Worm (Caenorhabditis elegans) whole organism, L1 larva: ENCODE data around the gene K12B6.4.

Experiments
- C04F5.9 ChIP-seq: sonication (generic microtip); optimal IDR thresholded peaks from 2 replicates; lab custom pipeline; 2016; ENCODE audit warnings: missing genetic modification characterization, missing compliant biosample characterization
- F16B12.6 ChIP-seq: fragments of 150-350 bp; optimal IDR thresholded peaks from 2 replicates; lab custom pipeline; 2014; ENCODE audit warnings: missing biosample characterization, missing genetic modification characterization
- Y116A8C.19 ChIP-seq: sonication (generic microtip); optimal IDR thresholded peaks from 2 replicates; lab custom pipeline; 2016; ENCODE audit warnings: missing compliant biosample characterization, missing genetic modification characterization, borderline replicate concordance
- aly-2 ChIP-seq: fragments of 150-350 bp; optimal IDR thresholded peaks from 2 replicates; lab custom pipeline; 2014; ENCODE audit warnings: missing biosample characterization, missing genetic modification characterization
- blmp-1 ChIP-seq: fragments of 150-350 bp; optimal IDR thresholded peaks from 2 replicates; lab custom pipeline; 2014; ENCODE audit warnings: missing biosample characterization, missing genetic modification characterization
- ceh-63 ChIP-seq: fragments of 200-800 bp; sonication (Bioruptor generic); optimal IDR thresholded peaks from 2 replicates; lab custom pipeline; 2018; ENCODE audit warnings: mild to moderate bottlenecking, missing genetic modification characterization, missing compliant biosample characterization
- ceh-88 ChIP-seq: fragments of 200-800 bp; sonication (Bioruptor generic); IDR thresholded peaks from 2 replicates; pipeline ENCODE4 v1.3.6; 2022; ENCODE audit warnings: missing genetic modification characterization, missing compliant biosample characterization
- ceh-90 ChIP-seq: sonication (generic microtip); optimal IDR thresholded peaks from 2 replicates; lab custom pipeline; 2016; ENCODE audit warnings: missing genetic modification characterization, missing compliant biosample characterization
- dpl-1 ChIP-seq, 3 experiments: fragments of 150-350 bp in 2 of 3; sonication (generic microtip) in 1 of 3; optimal IDR thresholded peaks; 2 replicates each; lab custom pipeline; 2014 to 2017; ENCODE audit warnings: missing biosample characterization in 3 of 3, missing genetic modification characterization in 3 of 3, missing genetic modification reagents in 3 of 3
- dsc-1 ChIP-seq: sonication (generic microtip); optimal IDR thresholded peaks from 2 replicates; lab custom pipeline; 2016; ENCODE audit warnings: mild to moderate bottlenecking, missing genetic modification characterization, missing compliant biosample characterization
- egl-13 ChIP-seq: sonication (generic microtip); optimal IDR thresholded peaks from 2 replicates; lab custom pipeline; 2016; ENCODE audit warnings: missing genotype, missing genetic modification reagents, missing genetic modification characterization, missing compliant biosample characterization
- egl-27 ChIP-seq, 2 experiments: fragments of 150-350 bp in 1 of 2; sonication (generic microtip); optimal IDR thresholded peaks; 3 replicates each; lab custom pipeline; 2017 to 2018; ENCODE audit warnings: missing biosample characterization in 2 of 2, missing genetic modification characterization in 2 of 2, missing genetic modification reagents in 2 of 2
- elt-2 ChIP-seq: sonication (generic microtip); optimal IDR thresholded peaks from 2 replicates; lab custom pipeline; 2016; ENCODE audit warnings: missing genetic modification characterization, mild to moderate bottlenecking, inconsistent platforms, missing compliant biosample characterization, missing genetic modification reagents
- elt-3 ChIP-seq, 6 experiments: fragments of 150-350 bp in 1 of 6; sonication (generic microtip); optimal IDR thresholded peaks; 2 replicates each; lab custom pipeline; 2017 to 2018; ENCODE audit warnings: missing biosample characterization in 6 of 6, missing genetic modification characterization in 6 of 6, inconsistent platforms in 1 of 6
- ets-5 ChIP-seq: fragments of 200-800 bp; sonication (Bioruptor generic); IDR thresholded peaks from 2 replicates; pipeline ENCODE4 v1.3.6; 2022; ENCODE audit warnings: missing genetic modification characterization, missing compliant biosample characterization
- fkh-10 ChIP-seq: sonication (generic microtip); optimal IDR thresholded peaks from 2 replicates; lab custom pipeline; 2017; ENCODE audit warnings: missing biosample characterization, missing genetic modification reagents, missing genetic modification characterization
- fkh-4 ChIP-seq: sonication (generic microtip); optimal IDR thresholded peaks from 2 replicates; lab custom pipeline; 2016; ENCODE audit warnings: missing compliant biosample characterization, missing genetic modification characterization, borderline replicate concordance
- fkh-8 ChIP-seq: sonication (generic microtip); optimal IDR thresholded peaks from 2 replicates; lab custom pipeline; 2016; ENCODE audit warnings: mild to moderate bottlenecking, missing genetic modification characterization, missing compliant biosample characterization
- grh-1 ChIP-seq: fragments of 200-800 bp; sonication (Bioruptor generic); IDR thresholded peaks from 2 replicates; pipeline ENCODE4 v1.3.6; 2022; ENCODE audit warnings: missing genetic modification reagents, missing genetic modification characterization, missing compliant biosample characterization
- hlh-17 ChIP-seq: fragments of 200-800 bp; sonication (Bioruptor generic); optimal IDR thresholded peaks from 2 replicates; lab custom pipeline; 2018; ENCODE audit warnings: missing genetic modification characterization, mild to moderate bottlenecking, missing compliant biosample characterization, moderate library complexity, borderline replicate concordance
- hpl-2 ChIP-seq: fragments of 150-350 bp; optimal IDR thresholded peaks from 2 replicates; lab custom pipeline; 2014; ENCODE audit warnings: missing biosample characterization, missing genetic modification reagents, missing genetic modification characterization
- irx-1 ChIP-seq: sonication (generic microtip); optimal IDR thresholded peaks from 2 replicates; lab custom pipeline; 2016; ENCODE audit warnings: missing genetic modification characterization, missing compliant biosample characterization
- isw-1 ChIP-seq: fragments of 200-800 bp; sonication (Bioruptor generic); IDR thresholded peaks from 2 replicates; pipeline ENCODE4 v1.3.6; 2022; ENCODE audit warnings: missing genetic modification characterization, missing compliant biosample characterization
- jun-1 ChIP-seq: fragments of 150-350 bp; optimal IDR thresholded peaks from 2 replicates; lab custom pipeline; 2014; ENCODE audit warnings: missing biosample characterization, missing genetic modification reagents, missing genetic modification characterization
- lin-14 ChIP-seq: fragments of 200-800 bp; sonication (Bioruptor generic); optimal IDR thresholded peaks from 2 replicates; lab custom pipeline; 2018; ENCODE audit warnings: mild to moderate bottlenecking, missing genetic modification characterization, moderate library complexity, missing compliant biosample characterization
- lin-35 ChIP-seq, 2 experiments: fragments of 150-350 bp; optimal IDR thresholded peaks; 2 replicates each; lab custom pipeline; 2014; ENCODE audit warnings: missing biosample characterization in 2 of 2, missing genetic modification characterization in 2 of 2, missing genetic modification reagents in 2 of 2
- lir-3 ChIP-seq: sonication (generic microtip); optimal IDR thresholded peaks from 2 replicates; lab custom pipeline; 2016; ENCODE audit warnings: mild to moderate bottlenecking, missing genetic modification characterization, moderate library complexity, missing compliant biosample characterization; ENCODE audit not compliant: poor library complexity
- lsy-2 ChIP-seq, 2 experiments: fragments of 150-350 bp; optimal IDR thresholded peaks; 2 replicates each; lab custom pipeline; 2014; ENCODE audit warnings: missing biosample characterization in 2 of 2, missing genetic modification characterization in 2 of 2
- mab-9 ChIP-seq: fragments of 200-800 bp; sonication (Bioruptor generic); IDR thresholded peaks from 2 replicates; pipeline ENCODE4 v1.3.6; 2022; ENCODE audit warnings: missing genetic modification reagents, missing genetic modification characterization, missing compliant biosample characterization
- mep-1 ChIP-seq: fragments of 150-350 bp; optimal IDR thresholded peaks from 2 replicates; lab custom pipeline; 2014; ENCODE audit warnings: missing biosample characterization, missing genetic modification characterization
- nhr-12 ChIP-seq: sonication (generic microtip); optimal IDR thresholded peaks from 2 replicates; lab custom pipeline; 2017; ENCODE audit warnings: missing biosample characterization, missing genetic modification characterization
- nhr-19 ChIP-seq: fragments of 200-800 bp; sonication (Bioruptor generic); conservative IDR thresholded peaks from 2 replicates; pipeline ENCODE4 v1.3.6; 2022; ENCODE audit warnings: missing genetic modification characterization, missing compliant biosample characterization
- nhr-237 ChIP-seq: fragments of 150-350 bp; optimal IDR thresholded peaks from 2 replicates; lab custom pipeline; 2014; ENCODE audit warnings: missing biosample characterization, missing genetic modification characterization
- nhr-77 ChIP-seq: fragments of 150-350 bp; optimal IDR thresholded peaks from 2 replicates; lab custom pipeline; 2014; ENCODE audit warnings: missing biosample characterization, missing genetic modification characterization
- nhr-85 ChIP-seq: sonication (generic microtip); peaks from one replicate; lab custom pipeline; 2016; ENCODE audit warnings: missing genetic modification characterization, inconsistent platforms, missing compliant biosample characterization
- nhr-90 ChIP-seq: sonication (generic microtip); optimal IDR thresholded peaks from 2 replicates; lab custom pipeline; 2016; ENCODE audit warnings: mild to moderate bottlenecking, missing genetic modification characterization, missing compliant biosample characterization; ENCODE audit not compliant: poor library complexity
- pax-3 ChIP-seq: fragments of 200-800 bp; sonication (Bioruptor generic); optimal IDR thresholded peaks from 2 replicates; lab custom pipeline; 2018; ENCODE audit warnings: mild to moderate bottlenecking, missing genetic modification characterization, moderate library complexity, missing compliant biosample characterization
- pqm-1 ChIP-seq: sonication (generic microtip); optimal IDR thresholded peaks from 3 replicates; lab custom pipeline; 2017; ENCODE audit warnings: missing biosample characterization, missing genetic modification characterization
- rnt-1 ChIP-seq: sonication (generic microtip); optimal IDR thresholded peaks from 2 replicates; lab custom pipeline; 2016; ENCODE audit warnings: mild to moderate bottlenecking, missing genetic modification characterization, moderate library complexity, missing compliant biosample characterization
- skn-1 ChIP-seq: fragments of 150-350 bp; optimal IDR thresholded peaks from 2 replicates; lab custom pipeline; 2014; ENCODE audit warnings: missing biosample characterization, missing genetic modification characterization
- snpc-4 ChIP-seq: fragments of 150-350 bp; optimal IDR thresholded peaks from 2 replicates; lab custom pipeline; 2014; ENCODE audit warnings: missing biosample characterization, missing genetic modification characterization
- snu-23 ChIP-seq: sonication (generic microtip); optimal IDR thresholded peaks from 2 replicates; lab custom pipeline; 2016; ENCODE audit warnings: missing genetic modification characterization, missing compliant biosample characterization
- sox-4 ChIP-seq: sonication (generic microtip); optimal IDR thresholded peaks from 2 replicates; lab custom pipeline; 2016; ENCODE audit warnings: missing genetic modification characterization, missing compliant biosample characterization
- sup-37 ChIP-seq: fragments of 200-800 bp; sonication (Bioruptor generic); optimal IDR thresholded peaks from 2 replicates; lab custom pipeline; 2018; ENCODE audit warnings: mild to moderate bottlenecking, missing genetic modification characterization, missing compliant biosample characterization
- swsn-7 ChIP-seq: sonication (generic microtip); optimal IDR thresholded peaks from 2 replicates; lab custom pipeline; 2016; ENCODE audit warnings: missing genetic modification characterization, missing compliant biosample characterization
- tbx-2 ChIP-seq: sonication (generic microtip); optimal IDR thresholded peaks from 2 replicates; lab custom pipeline; 2016; ENCODE audit warnings: missing genetic modification characterization, missing compliant biosample characterization
- unc-62 ChIP-seq: fragments of 150-350 bp; optimal IDR thresholded peaks from 2 replicates; lab custom pipeline; 2014; ENCODE audit warnings: missing biosample characterization, missing genetic modification reagents, missing genetic modification characterization
- unc-86 ChIP-seq: sonication (generic microtip); optimal IDR thresholded peaks from 2 replicates; lab custom pipeline; 2016; ENCODE audit warnings: missing genetic modification characterization, missing compliant biosample characterization
- vab-15 ChIP-seq: sonication (generic microtip); optimal IDR thresholded peaks from 2 replicates; lab custom pipeline; 2017; ENCODE audit warnings: missing genotype, mild to moderate bottlenecking, missing genetic modification characterization, missing compliant biosample characterization
- xbp-1 ChIP-seq: sonication (generic microtip); optimal IDR thresholded peaks from 2 replicates; lab custom pipeline; 2016; ENCODE audit warnings: missing genetic modification characterization, missing compliant biosample characterization
- zip-4 ChIP-seq: fragments of 200-800 bp; sonication (Bioruptor generic); optimal IDR thresholded peaks from 2 replicates; lab custom pipeline; 2018; ENCODE audit warnings: mild to moderate bottlenecking, missing genetic modification characterization, moderate library complexity, missing compliant biosample characterization
- ztf-11 ChIP-seq, 2 experiments: sonication (generic microtip); optimal IDR thresholded peaks; 2 replicates each; lab custom pipeline; 2016 to 2017; ENCODE audit warnings: missing genetic modification characterization in 2 of 2, missing biosample characterization in 1 of 2, missing compliant biosample characterization in 1 of 2
- ztf-4 ChIP-seq: fragments of 150-350 bp; optimal IDR thresholded peaks from 2 replicates; lab custom pipeline; 2014; ENCODE audit warnings: missing biosample characterization, missing genetic modification characterization

K12B6.4 gene

DNA sequence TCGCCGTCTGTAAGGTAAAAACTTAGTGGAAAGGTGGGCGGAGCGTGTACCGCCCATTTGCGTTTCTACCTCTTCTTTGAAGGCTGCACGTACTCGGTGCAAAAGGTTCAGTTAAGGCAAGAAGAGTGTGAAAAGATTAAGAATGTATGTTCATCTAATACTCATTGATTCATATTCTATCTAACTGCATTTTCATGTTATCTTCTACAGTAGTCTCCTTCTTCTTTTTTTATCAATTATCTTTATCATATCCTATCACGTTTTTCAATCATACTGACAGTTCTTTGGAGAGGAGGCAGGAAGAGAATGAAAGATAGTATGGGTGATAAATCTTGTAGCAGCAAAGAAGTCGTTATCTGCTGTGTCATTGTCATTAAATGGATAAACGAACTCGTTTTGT is 33.7 kb downstream of the K12B6.4 start:
- no peak for TF ChIP-seq hpl-2
- peak; percentile 40 for TF ChIP-seq sox-4 (tag; lab: Kevin White, UChicago)
- TF ChIP-seq nhr-19 (GFP tag; lab: Robert Waterston, UW) = peak; percentile 73
- TF ChIP-seq fkh-4 (tag; lab: Kevin White, UChicago) = no peak
- TF ChIP-seq ceh-63 = no peak
- TF ChIP-seq snu-23 (GFP tag; lab: Kevin White, UChicago) = peak; percentile 59
- TF ChIP-seq skn-1 = no peak
- no peak for TF ChIP-seq swsn-7 (tag; lab: Kevin White, UChicago)
- TF ChIP-seq egl-27 (tag; optimal IDR thresholded peaks at IDR 0.05; lab: Kevin White, UChicago) = peak in 1 of 2 experiments; percentile 61
- TF ChIP-seq unc-62 (GFP tag; lab: Kevin White, UChicago) = no peak
- TF ChIP-seq nhr-237 = no peak
- peak; percentile 78 for TF ChIP-seq lin-14
- TF ChIP-seq hlh-17 (GFP tag; lab: Kevin White, UChicago) = no peak
- no peak for TF ChIP-seq C04F5.9
- TF ChIP-seq tbx-2 (tag; lab: Kevin White, UChicago) = peak; percentile 50
- no peak for TF ChIP-seq rnt-1 (tag; lab: Kevin White, UChicago)
- TF ChIP-seq nhr-12 = no peak
- peak; percentile 65 for TF ChIP-seq blmp-1 (tag; lab: Kevin White, UChicago)
- peak; percentile 36 for TF ChIP-seq mep-1 (tag; lab: Kevin White, UChicago)
- peak; percentile 1 to 97 (median 86) for TF ChIP-seq elt-3 (tag; optimal IDR thresholded peaks at IDR 0.05; lab: Kevin White, UChicago)
- no peak for TF ChIP-seq mab-9 (GFP tag; lab: Robert Waterston, UW)
- TF ChIP-seq unc-86 (tag; lab: Kevin White, UChicago) = no peak
- TF ChIP-seq F16B12.6 (tag; lab: Kevin White, UChicago) = no peak
- peak in 1 of 2 experiments; percentile 70 for TF ChIP-seq lin-35 (GFP tag; optimal IDR thresholded peaks at IDR 0.05; lab: Kevin White, UChicago)
- TF ChIP-seq Y116A8C.19 (tag; lab: Kevin White, UChicago) = no peak
- peak; percentile 65 to 81 for TF ChIP-seq lsy-2 (tag; optimal IDR thresholded peaks at IDR 0.05; lab: Kevin White, UChicago)
- no peak for TF ChIP-seq isw-1 (GFP tag; lab: Robert Waterston, UW)
- no peak for TF ChIP-seq ceh-88
- no peak for TF ChIP-seq fkh-10 (GFP tag; lab: Kevin White, UChicago)
- TF ChIP-seq fkh-8 = no peak
- TF ChIP-seq elt-2 (tag; lab: Kevin White, UChicago) = peak; percentile 74
- TF ChIP-seq nhr-90 (tag; lab: Kevin White, UChicago) = peak; percentile 75
- TF ChIP-seq ceh-90 (tag; lab: Kevin White, UChicago) = no peak
- TF ChIP-seq irx-1 (tag; lab: Kevin White, UChicago) = no peak
- no peak for TF ChIP-seq pax-3 (tag; lab: Kevin White, UChicago)
- TF ChIP-seq snpc-4 = no peak
- no peak for TF ChIP-seq ets-5
- no peak for TF ChIP-seq egl-13 (tag; lab: Kevin White, UChicago)
- peak; percentile 21 for TF ChIP-seq lir-3 (tag; lab: Kevin White, UChicago)
- TF ChIP-seq zip-4 (GFP tag; lab: Kevin White, UChicago) = no peak
- no peak for TF ChIP-seq ztf-4 (tag; lab: Kevin White, UChicago)
- peak; percentile 98 for TF ChIP-seq nhr-85
- no peak for TF ChIP-seq dpl-1 (GFP tag; optimal IDR thresholded peaks at IDR 0.05; lab: Kevin White, UChicago)
- TF ChIP-seq jun-1 (tag; lab: Kevin White, UChicago) = no peak
- no peak for TF ChIP-seq aly-2 (tag; lab: Kevin White, UChicago)
- no peak for TF ChIP-seq xbp-1
- no peak for TF ChIP-seq vab-15 (tag; lab: Kevin White, UChicago)
- TF ChIP-seq grh-1 = peak; percentile 47; the same call in 1 of the 2 replicates
- no peak for TF ChIP-seq ztf-11 (tag; optimal IDR thresholded peaks at IDR 0.05; lab: Kevin White, UChicago)
- TF ChIP-seq sup-37 (GFP tag; lab: Kevin White, UChicago) = no peak
- TF ChIP-seq pqm-1 = no peak
- no peak for TF ChIP-seq nhr-77
- no peak for TF ChIP-seq dsc-1 (tag; lab: Kevin White, UChicago)
